Worm (Caenorhabditis elegans): ENCODE data around the gene ghi-1.

DNA sequence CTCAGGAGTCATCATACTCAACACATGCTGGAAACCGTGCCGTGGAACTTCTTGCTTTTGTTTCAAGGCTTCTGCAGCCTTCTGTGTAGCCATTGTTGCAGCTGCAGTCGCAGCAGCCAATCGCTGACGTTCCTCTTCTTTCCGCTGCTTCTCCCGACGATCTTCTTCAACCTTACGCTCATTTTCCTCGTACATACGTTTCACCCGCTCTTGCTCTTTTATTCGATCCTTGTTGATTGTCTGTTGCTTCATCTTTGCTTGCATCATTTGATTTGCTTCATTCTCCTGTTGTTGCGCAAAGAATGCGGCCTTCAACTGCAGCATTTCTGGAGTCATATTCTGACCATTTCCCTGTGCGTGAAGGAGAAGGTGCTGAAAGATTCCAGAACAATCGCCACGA lies 23.9 kb upstream of the ghi-1 start:
- TF ChIP-seq elt-1 (tag; optimal IDR thresholded peaks at IDR 0.05) (no peak), nhr-237 (tag; optimal IDR thresholded peaks at IDR 0.05) (no peak), ztf-4 (tag; optimal IDR thresholded peaks at IDR 0.05) (no peak), nhr-12 (tag; optimal IDR thresholded peaks at IDR 0.05) (no peak), ceh-82 (tag; optimal IDR thresholded peaks at IDR 0.05) (no peak), pha-4 (tag; optimal IDR thresholded peaks at IDR 0.05) (no peak), fkh-10 (GFP tag; optimal IDR thresholded peaks at IDR 0.05) (no peak), ztf-11 (tag; optimal IDR thresholded peaks at IDR 0.05) (no peak), nhr-11 (tag; optimal IDR thresholded peaks at IDR 0.05) (no peak), nhr-25 (tag; optimal IDR thresholded peaks at IDR 0.05) (no peak), unc-62 (GFP tag; optimal IDR thresholded peaks at IDR 0.05) (no peak), lin-39 (tag; optimal IDR thresholded peaks at IDR 0.05) (no peak)

Measured in whole organism, L3 larva.